Worm (Caenorhabditis elegans): ENCODE data around the gene R12B2.2.

DNA sequence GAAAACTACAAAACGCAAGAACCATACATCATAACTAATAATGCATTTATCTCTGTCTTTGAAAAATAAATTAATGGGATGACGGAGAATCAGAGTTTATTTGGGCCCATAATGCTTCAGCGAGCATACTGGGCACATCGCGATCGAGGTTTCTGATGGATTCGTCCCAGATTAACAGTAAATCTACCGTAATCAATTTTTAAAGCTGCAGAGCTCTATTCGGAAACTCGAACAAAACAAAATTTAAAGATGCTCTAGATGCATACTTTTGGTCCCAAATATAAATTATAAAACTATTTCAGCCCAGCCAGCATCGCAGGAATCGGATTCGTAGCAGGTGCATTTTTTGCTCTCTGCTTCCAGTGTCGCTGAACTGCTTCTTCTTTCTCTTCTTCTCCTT lies 21.2 kb downstream of the R12B2.2 start:
- TF ChIP-seq lin-39 (tag; optimal IDR thresholded peaks at IDR 0.05) (no peak), ztf-4 (tag; optimal IDR thresholded peaks at IDR 0.05) (no peak), nhr-11 (tag; optimal IDR thresholded peaks at IDR 0.05) (no peak)
